Fruit fly (Drosophila melanogaster) whole organism, embryonic: ENCODE data around the gene Bap60.

Source experiments
- CG10366 ChIP-seq: fragments of 200-800 bp; sonication (Bioruptor generic); IDR thresholded peaks from 2 replicates; pipeline ENCODE4 v1.3.6; 2022; ENCODE audit warnings: missing biosample characterization, missing genetic modification characterization
- CG13296 ChIP-seq: fragments of 200-800 bp; sonication (Bioruptor generic); optimal IDR thresholded peaks from 3 replicates; lab custom pipeline; 2018; ENCODE audit warnings: missing biosample characterization, mild to moderate bottlenecking, missing genetic modification characterization
- CG13624 ChIP-seq: fragments of 200-800 bp; sonication (Bioruptor generic); optimal IDR thresholded peaks from 2 replicates; lab custom pipeline; 2016; ENCODE audit warnings: missing biosample characterization, missing genetic modification characterization
- CG14014 ChIP-seq: fragments of 200-800 bp; sonication (Bioruptor generic); IDR thresholded peaks from 2 replicates; pipeline ENCODE4 v1.3.6; 2022; ENCODE audit warnings: missing biosample characterization, missing genetic modification characterization
- CG14710 ChIP-seq: fragments of 200-800 bp; sonication (Bioruptor generic); optimal IDR thresholded peaks from 3 replicates; lab custom pipeline; 2019; ENCODE audit warnings: missing biosample characterization, mild to moderate bottlenecking, missing genetic modification characterization, moderate library complexity
- CG15601 ChIP-seq: fragments of 200-800 bp; sonication (Bioruptor generic); optimal IDR thresholded peaks from 3 replicates; lab custom pipeline; 2019; ENCODE audit warnings: missing biosample characterization, mild to moderate bottlenecking, missing genetic modification characterization, moderate library complexity
- CG16813 ChIP-seq: fragments of 200-800 bp; sonication (Bioruptor generic); IDR thresholded peaks from 3 replicates; pipeline ENCODE4 v1.3.6; 2022; ENCODE audit warnings: missing biosample characterization, missing genetic modification characterization; ENCODE audit not compliant: partially characterized antibody
- CG16863 ChIP-seq: fragments of 200-800 bp; sonication (Bioruptor generic); optimal IDR thresholded peaks from 3 replicates; lab custom pipeline; 2016; ENCODE audit warnings: missing biosample characterization, missing genetic modification characterization
- CG2678 ChIP-seq: fragments of 200-800 bp; sonication (Bioruptor generic); optimal IDR thresholded peaks from 3 replicates; lab custom pipeline; 2019; ENCODE audit warnings: missing biosample characterization, mild to moderate bottlenecking, missing genetic modification characterization, moderate library complexity
- CG30403 ChIP-seq: fragments of 200-800 bp; sonication (Bioruptor generic); optimal IDR thresholded peaks from 3 replicates; lab custom pipeline; 2016; ENCODE audit warnings: missing biosample characterization, missing genetic modification characterization
- CG34224 ChIP-seq: fragments of 200-800 bp; sonication (Bioruptor generic); IDR thresholded peaks from 3 replicates; pipeline ENCODE4 v1.3.6; 2022; ENCODE audit warnings: missing biosample characterization, missing genetic modification characterization; ENCODE audit not compliant: partially characterized antibody
- CG4282 ChIP-seq: fragments of 200-800 bp; sonication (Bioruptor generic); optimal IDR thresholded peaks from 2 replicates; lab custom pipeline; 2016; ENCODE audit warnings: missing biosample characterization, missing genetic modification characterization
- CG4404 ChIP-seq: fragments of 200-800 bp; sonication (Bioruptor generic); IDR thresholded peaks from 2 replicates; pipeline ENCODE4 v1.3.6; 2022; ENCODE audit warnings: missing biosample characterization, missing genetic modification characterization
- CG9932 ChIP-seq: fragments of 200-800 bp; sonication (Bioruptor generic); IDR thresholded peaks from 2 replicates; pipeline ENCODE4 v1.3.6; 2022; ENCODE audit warnings: missing biosample characterization, missing genetic modification characterization
- Camta ChIP-seq: fragments of 200-800 bp; sonication (Bioruptor generic); optimal IDR thresholded peaks from 2 replicates; lab custom pipeline; 2016; ENCODE audit warnings: missing biosample characterization, missing genetic modification characterization
- CrebB ChIP-seq: fragments of 200-800 bp; sonication (Bioruptor generic); optimal IDR thresholded peaks from 3 replicates; lab custom pipeline; 2018; ENCODE audit warnings: missing biosample characterization, mild to moderate bottlenecking, missing genetic modification characterization
- Dad ChIP-seq: fragments of 200-800 bp; sonication (Bioruptor generic); optimal IDR thresholded peaks from 3 replicates; lab custom pipeline; 2016; ENCODE audit warnings: missing biosample characterization, missing genetic modification characterization
- Dip2 ChIP-seq: fragments of 200-800 bp; sonication (Bioruptor generic); IDR thresholded peaks from 2 replicates; pipeline ENCODE4 v1.3.6; 2022; ENCODE audit warnings: missing biosample characterization, missing genetic modification characterization
- ERR ChIP-seq: fragments of 200-800 bp; sonication (Bioruptor generic); optimal IDR thresholded peaks from 2 replicates; lab custom pipeline; 2016; ENCODE audit warnings: missing biosample characterization, missing genetic modification characterization
- Ets65A ChIP-seq: fragments of 200-800 bp; sonication (Bioruptor generic); peaks from one replicate; lab custom pipeline; 2016; ENCODE audit warnings: missing biosample characterization, missing genetic modification characterization
- HLH3B ChIP-seq: fragments of 200-800 bp; sonication (Bioruptor generic); IDR thresholded peaks from 2 replicates; pipeline ENCODE4 v1.3.6; 2022; ENCODE audit warnings: missing biosample characterization, missing genetic modification characterization
- Hsf ChIP-seq: fragments of 200-800 bp; sonication (Bioruptor generic); optimal IDR thresholded peaks from 3 replicates; lab custom pipeline; 2016; ENCODE audit warnings: missing biosample characterization, missing genetic modification characterization
- Lhr ChIP-seq: fragments of 200-800 bp; sonication (Bioruptor generic); optimal IDR thresholded peaks from 3 replicates; lab custom pipeline; 2017; ENCODE audit warnings: mild to moderate bottlenecking, missing biosample characterization, missing genetic modification reagents, missing genetic modification characterization
- Myb ChIP-seq: fragments of 200-800 bp; sonication (Bioruptor generic); optimal IDR thresholded peaks from 2 replicates; lab custom pipeline; 2016; ENCODE audit warnings: missing biosample characterization, missing genetic modification characterization
- NK7.1 ChIP-seq: fragments of 200-800 bp; sonication (Bioruptor generic); optimal IDR thresholded peaks from 3 replicates; lab custom pipeline; 2016; ENCODE audit warnings: missing biosample characterization, missing genetic modification characterization
- Nf-YC ChIP-seq: fragments of 200-800 bp; optimal IDR thresholded peaks from 3 replicates; lab custom pipeline; 2019; ENCODE audit warnings: missing biosample characterization, mild to moderate bottlenecking, missing genetic modification characterization, moderate library complexity
- Ssrp ChIP-seq: fragments of 200-800 bp; sonication (Bioruptor generic); optimal IDR thresholded peaks from 2 replicates; lab custom pipeline; 2018; ENCODE audit warnings: missing biosample characterization, mild to moderate bottlenecking, missing genetic modification characterization, moderate library complexity
- Stat92E ChIP-seq, 3 experiments: fragments of >200 bp in 2 of 3; fragments of 200-800 bp in 1 of 3; sonication (Bioruptor generic) in 1 of 3; optimal IDR thresholded peaks; 2 replicates each; lab custom pipeline; 2017 to 2019; ENCODE audit warnings: missing biosample characterization in 3 of 3, missing genetic modification characterization in 3 of 3, mild to moderate bottlenecking in 1 of 3, moderate library complexity in 1 of 3
- Taf1 ChIP-seq: fragments of 200-800 bp; sonication (Bioruptor generic); IDR thresholded peaks from 2 replicates; pipeline ENCODE4 v1.3.6; 2022; ENCODE audit warnings: missing biosample characterization, missing genetic modification characterization
- ac ChIP-seq: fragments of 200-800 bp; sonication (Bioruptor generic); optimal IDR thresholded peaks from 3 replicates; lab custom pipeline; 2017; ENCODE audit warnings: missing biosample characterization, mild to moderate bottlenecking, missing genetic modification characterization
- ato ChIP-seq: fragments of 200-800 bp; sonication (Bioruptor generic); IDR thresholded peaks from 2 replicates; pipeline ENCODE4 v1.3.6; 2022; ENCODE audit warnings: missing biosample characterization, missing genetic modification characterization; ENCODE audit not compliant: partially characterized antibody
- bigmax ChIP-seq: fragments of 200-800 bp; sonication (Bioruptor generic); optimal IDR thresholded peaks from 2 replicates; lab custom pipeline; 2018; ENCODE audit warnings: missing biosample characterization, mild to moderate bottlenecking, missing genetic modification characterization
- caup ChIP-seq: fragments of 200-800 bp; sonication (Bioruptor generic); optimal IDR thresholded peaks from 3 replicates; lab custom pipeline; 2017; ENCODE audit warnings: missing biosample characterization, mild to moderate bottlenecking, missing genetic modification characterization, moderate library complexity; ENCODE audit not compliant: severe bottlenecking
- ci ChIP-seq: fragments of 200-800 bp; sonication (Bioruptor generic); IDR thresholded peaks from 3 replicates; pipeline ENCODE4 v1.3.6; 2022; ENCODE audit warnings: missing biosample characterization, missing genetic modification characterization
- da ChIP-seq: fragments of 200-800 bp; sonication (Bioruptor generic); optimal IDR thresholded peaks from 2 replicates; lab custom pipeline; 2016; ENCODE audit warnings: missing biosample characterization, missing genetic modification characterization
- gem ChIP-seq: fragments of 200-800 bp; sonication (Bioruptor generic); optimal IDR thresholded peaks from 2 replicates; lab custom pipeline; 2019; ENCODE audit warnings: missing biosample characterization, mild to moderate bottlenecking, missing genetic modification characterization, moderate library complexity
- h ChIP-seq: fragments of >200 bp; optimal IDR thresholded peaks from 2 replicates; lab custom pipeline; 2017
- jumu ChIP-seq: fragments of 200-800 bp; sonication (Bioruptor generic); optimal IDR thresholded peaks from 3 replicates; lab custom pipeline; 2016; ENCODE audit warnings: missing biosample characterization, missing genetic modification characterization
- kah ChIP-seq: fragments of 200-800 bp; sonication (Bioruptor generic); optimal IDR thresholded peaks from 2 replicates; lab custom pipeline; 2018; ENCODE audit warnings: missing biosample characterization, mild to moderate bottlenecking, missing genetic modification characterization
- nerfin-2 ChIP-seq: fragments of 200-800 bp; sonication (Bioruptor generic); IDR thresholded peaks from 2 replicates; pipeline ENCODE4 v1.3.6; 2022; ENCODE audit warnings: missing biosample characterization, missing genetic modification characterization; ENCODE audit not compliant: partially characterized antibody
- peb ChIP-seq: fragments of 200-800 bp; sonication (Bioruptor generic); IDR thresholded peaks from 2 replicates; pipeline ENCODE4 v1.3.6; 2022; ENCODE audit warnings: missing biosample characterization, missing genetic modification characterization
- pho ChIP-seq: fragments of 200-800 bp; sonication (Bioruptor generic); optimal IDR thresholded peaks from 2 replicates; lab custom pipeline; 2016; ENCODE audit warnings: missing biosample characterization, missing genetic modification characterization
- pros ChIP-seq: fragments of 200-800 bp; sonication (Bioruptor generic); optimal IDR thresholded peaks from 3 replicates; lab custom pipeline; 2019; ENCODE audit warnings: missing biosample characterization, mild to moderate bottlenecking, missing genetic modification characterization, moderate library complexity
- sc ChIP-seq, 3 experiments: fragments of >200 bp in 2 of 3; fragments of 200-800 bp in 1 of 3; sonication (Bioruptor generic) in 1 of 3; optimal IDR thresholded peaks; 2 replicates in 2 of 3; 3 replicates in 1 of 3; lab custom pipeline; 2017; ENCODE audit warnings: mild to moderate bottlenecking in 1 of 3, missing biosample characterization in 1 of 3, missing genetic modification characterization in 1 of 3, missing genetic modification reagents in 1 of 3
- sens ChIP-seq: fragments of 200-800 bp; sonication (Bioruptor generic); peaks from one replicate; lab custom pipeline; 2016; ENCODE audit warnings: missing biosample characterization, missing genetic modification characterization
- sima ChIP-seq: fragments of 200-800 bp; sonication (Bioruptor generic); optimal IDR thresholded peaks from 2 replicates; lab custom pipeline; 2016; ENCODE audit warnings: missing biosample characterization, missing genetic modification characterization
- sisA ChIP-seq: fragments of 200-800 bp; sonication (Bioruptor generic); IDR thresholded peaks from 2 replicates; pipeline ENCODE4 v1.3.6; 2022; ENCODE audit warnings: missing biosample characterization, missing genetic modification characterization
- so ChIP-seq: fragments of 200-800 bp; sonication (Bioruptor generic); IDR thresholded peaks from 3 replicates; pipeline ENCODE4 v1.3.6; 2022; ENCODE audit warnings: missing biosample characterization, missing genetic modification characterization
- toy ChIP-seq: fragments of 200-800 bp; sonication (Bioruptor generic); IDR thresholded peaks from 2 replicates; pipeline ENCODE4 v1.3.6; 2022; ENCODE audit warnings: missing biosample characterization, missing genetic modification characterization
- unpg ChIP-seq: fragments of 200-800 bp; sonication (Bioruptor generic); optimal IDR thresholded peaks from 3 replicates; lab custom pipeline; 2018; ENCODE audit warnings: missing biosample characterization, mild to moderate bottlenecking, missing genetic modification characterization, moderate library complexity
- wor ChIP-seq: fragments of 200-800 bp; sonication (Bioruptor generic); IDR thresholded peaks from 2 replicates; pipeline ENCODE4 v1.3.6; 2022; ENCODE audit warnings: missing biosample characterization, missing genetic modification characterization

Gene Bap60

DNA sequence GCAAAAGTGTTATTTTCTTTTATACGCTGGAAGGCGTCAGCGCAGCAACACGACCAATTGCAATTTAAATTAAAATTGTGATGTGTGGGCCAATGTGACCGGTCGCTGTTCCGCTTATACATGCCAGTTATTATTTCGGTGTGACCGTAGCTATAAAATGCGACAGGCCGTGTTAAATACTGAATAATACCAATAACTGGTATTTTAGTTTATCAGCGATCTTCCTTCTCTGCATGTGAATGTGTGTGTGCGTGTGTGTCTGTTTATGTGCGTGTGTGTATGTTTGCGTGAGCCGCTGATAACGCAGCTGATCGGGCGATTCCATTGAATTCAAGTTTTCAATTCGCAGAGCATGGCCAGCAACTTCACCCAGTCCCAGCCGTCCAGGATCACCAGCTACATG, 30.6 kb downstream of the Bap60 start, which contains the start of the genes CG32638, CG15717 and MFS10 (continued):
- TF ChIP-seq CG14710 (tag; lab: Kevin White, UChicago) (peak; percentile 37), CrebB (tag; lab: Kevin White, UChicago) (peak; percentile 45), HLH3B (GFP tag; lab: Robert Waterston, UW) (no peak), peb (GFP tag; lab: Robert Waterston, UW) (no peak), Ssrp (tag; lab: Kevin White, UChicago) (no peak), bigmax (GFP tag; lab: Kevin White, UChicago) (peak; percentile 88), ac (GFP tag; lab: Kevin White, UChicago) (no peak), Nf-YC (peak; percentile 63), CG15601 (tag; lab: Kevin White, UChicago) (peak; percentile 80), Ets65A (GFP tag; lab: Kevin White, UChicago) (peak; percentile 21), Myb (peak; percentile 58), caup (GFP tag; lab: Kevin White, UChicago) (peak; percentile 20), sens (no peak), Dip2 (GFP tag; lab: Robert Waterston, UW) (no peak), CG16813 (GFP tag; lab: Robert Waterston, UW) (0 out of 3 replicates have a peak, but pooled peaks have one; percentile 20), unpg (GFP tag; lab: Kevin White, UChicago) (peak; percentile 21), toy (GFP tag; lab: Robert Waterston, UW) (no peak), gem (tag; lab: Kevin White, UChicago) (peak; percentile 6), NK7.1 (GFP tag; lab: Kevin White, UChicago) (no peak), ci (peak; percentile 70), nerfin-2 (GFP tag; lab: Robert Waterston, UW) (no peak), CG4404 (GFP tag; lab: Robert Waterston, UW) (no peak), pho (no peak), CG14014 (GFP tag; lab: Robert Waterston, UW) (0 out of 2 replicates have a peak, but pooled peaks have one; percentile 10), da (no peak), Stat92E (GFP tag; optimal IDR thresholded peaks at IDR 0.05; lab: Kevin White, UChicago) (peak in 1 of 3 experiments; percentile 64), Dad (GFP tag; lab: Kevin White, UChicago) (peak; percentile 17), Camta (no peak), CG30403 (no peak), sc (optimal IDR thresholded peaks at IDR 0.05; lab: Kevin White, UChicago) (no peak), sc (GFP tag; optimal IDR thresholded peaks at IDR 0.05; lab: Kevin White, UChicago) (no peak), CG2678 (no peak), Hsf (no peak), CG10366 (GFP tag; lab: Robert Waterston, UW) (no peak), so (GFP tag; lab: Robert Waterston, UW) (no peak; the same call in 2 of the 3 replicates), CG9932 (GFP tag; lab: Robert Waterston, UW) (peak; percentile 30; the same call in 1 of the 2 replicates), CG13624 (GFP tag; lab: Kevin White, UChicago) (peak; percentile 19), CG13296 (GFP tag; lab: Kevin White, UChicago) (no peak), sima (GFP tag; lab: Kevin White, UChicago) (no peak), wor (GFP tag; lab: Robert Waterston, UW) (no peak), ERR (peak; percentile 23), sisA (GFP tag; lab: Robert Waterston, UW) (no peak), CG4282 (GFP tag; lab: Kevin White, UChicago) (no peak), CG34224 (GFP tag; lab: Robert Waterston, UW) (no peak; the same call in 2 of the 3 replicates), h (no peak), Taf1 (GFP tag; lab: Robert Waterston, UW) (no peak), CG16863 (peak; percentile 11), pros (GFP tag; lab: Kevin White, UChicago) (no peak), Lhr (GFP tag; lab: Kevin White, UChicago) (peak; percentile 81), ato (GFP tag; lab: Robert Waterston, UW) (0 out of 2 replicates have a peak, but pooled peaks have one; percentile 21), kah (no peak), jumu (GFP tag; lab: Kevin White, UChicago) (no peak)
